ENCODE assay signal across 4 fruit fly cellular contexts in genomic region chr2L:7148086-7148485, dm6.
TF ChIP-seq lines count a peak whose summit lies in the region.

No protein-coding gene starts in this region.

- peak; percentile 32 for TF ChIP-seq CTCF in whole organism, embryonic (GFP tag; optimal IDR thresholded peaks at IDR 0.05; lab: Kevin White, UChicago)

TF ChIP-seq in whole organism, embryonic, 481 proteins besides CTCF, POLR2A, EP300 and RAD21 (continues in another document):
- TF ChIP-seq lab (GFP tag; optimal IDR thresholded peaks at IDR 0.05; lab: Kevin White, UChicago) (peak; percentile 63), CG10431 (GFP tag; optimal IDR thresholded peaks at IDR 0.05; lab: Kevin White, UChicago) (no peak), CG18262 (tag; optimal IDR thresholded peaks at IDR 0.05; lab: Kevin White, UChicago) (peak; percentile 89), CG15073 (GFP tag; optimal IDR thresholded peaks at IDR 0.05; lab: Kevin White, UChicago) (no peak), Meics (GFP tag; optimal IDR thresholded peaks at IDR 0.05; lab: Kevin White, UChicago) (peak; percentile 52), B-H2 (GFP tag; optimal IDR thresholded peaks at IDR 0.05; lab: Kevin White, UChicago) (no peak), Dref (GFP tag; IDR thresholded peaks at IDR 0.05; lab: Robert Waterston, UW) (no peak), PHDP (tag; optimal IDR thresholded peaks at IDR 0.05; lab: Kevin White, UChicago) (peak; percentile 80), pum (GFP tag; optimal IDR thresholded peaks at IDR 0.05; lab: Kevin White, UChicago) (peak; percentile 73), Bdp1 (GFP tag; optimal IDR thresholded peaks at IDR 0.05; lab: Kevin White, UChicago) (peak; percentile 53), unc-4 (GFP tag; IDR thresholded peaks at IDR 0.05; lab: Robert Waterston, UW; ENCODE audit: partially characterized antibody) (no peak), Oli (tag; optimal IDR thresholded peaks at IDR 0.05; lab: Kevin White, UChicago) (peak; percentile 91), CG16815 (GFP tag; optimal IDR thresholded peaks at IDR 0.05; lab: Kevin White, UChicago) (peak; percentile 31), Oaz (GFP tag; IDR thresholded peaks at IDR 0.05; lab: Robert Waterston, UW) (peak; percentile 56; the same call in 1 of the 2 replicates), CG10209 (GFP tag; optimal IDR thresholded peaks at IDR 0.05; lab: Kevin White, UChicago) (peak; percentile 61), tio (GFP tag; optimal IDR thresholded peaks at IDR 0.05; lab: Kevin White, UChicago) (peak; percentile 70), CG4820 (GFP tag; optimal IDR thresholded peaks at IDR 0.05; lab: Kevin White, UChicago) (peak; percentile 79), h (optimal IDR thresholded peaks at IDR 0.05; lab: Kevin White, UChicago) (no peak), fd64A (GFP tag; optimal IDR thresholded peaks at IDR 0.05; lab: Kevin White, UChicago) (peak; percentile 39), CG1603 (tag; optimal IDR thresholded peaks at IDR 0.05; lab: Kevin White, UChicago) (peak; percentile 87), CG1024 (GFP tag; IDR thresholded peaks at IDR 0.05; lab: Robert Waterston, UW) (peak; percentile 47; the same call in 1 of the 2 replicates), NfI (GFP tag; optimal IDR thresholded peaks at IDR 0.05; lab: Kevin White, UChicago) (peak; percentile 62)

TF ChIP-seq in whole organism, prepupa, 60 proteins besides CTCF, POLR2A, EP300 and RAD21 (continues in another document):
- TF ChIP-seq fkh (GFP tag; optimal IDR thresholded peaks at IDR 0.05; lab: Kevin White, UChicago) (no peak), CG6276 (GFP tag; optimal IDR thresholded peaks at IDR 0.05; lab: Kevin White, UChicago) (peak; percentile 66), CG1621 (tag; optimal IDR thresholded peaks at IDR 0.05; lab: Kevin White, UChicago) (peak; percentile 27), CG6808 (GFP tag; optimal IDR thresholded peaks at IDR 0.05; lab: Kevin White, UChicago) (peak; percentile 4), Hr4 (GFP tag; optimal IDR thresholded peaks at IDR 0.05; lab: Kevin White, UChicago) (peak; percentile 66), CG16779 (tag; optimal IDR thresholded peaks at IDR 0.05; lab: Kevin White, UChicago) (peak; percentile 6), pdm3 (GFP tag; optimal IDR thresholded peaks at IDR 0.05; lab: Kevin White, UChicago) (peak; percentile 63), CG10669 (GFP tag; optimal IDR thresholded peaks at IDR 0.05; lab: Kevin White, UChicago) (peak; percentile 46), eg (GFP tag; IDR thresholded peaks at IDR 0.05; lab: Robert Waterston, UW) (peak; percentile 52; the same call in 2 of the 3 replicates), dac (GFP tag; optimal IDR thresholded peaks at IDR 0.05; lab: Kevin White, UChicago) (no peak), CG6854 (GFP tag; optimal IDR thresholded peaks at IDR 0.05; lab: Kevin White, UChicago) (no peak), CG4318 (GFP tag; optimal IDR thresholded peaks at IDR 0.05; lab: Kevin White, UChicago) (peak; percentile 32), net (GFP tag; optimal IDR thresholded peaks at IDR 0.05; lab: Kevin White, UChicago) (peak; percentile 58), spab (GFP tag; optimal IDR thresholded peaks at IDR 0.05; lab: Kevin White, UChicago) (peak; percentile 10), esn (GFP tag; optimal IDR thresholded peaks at IDR 0.05; lab: Kevin White, UChicago) (peak; percentile 43), Eip93F (GFP tag; optimal IDR thresholded peaks at IDR 0.05; lab: Kevin White, UChicago) (no peak), CG3919 (GFP tag; optimal IDR thresholded peaks at IDR 0.05; lab: Kevin White, UChicago) (peak; percentile 49), CG8319 (GFP tag; optimal IDR thresholded peaks at IDR 0.05; lab: Kevin White, UChicago) (no peak), salr (GFP tag; optimal IDR thresholded peaks at IDR 0.05; lab: Kevin White, UChicago) (peak in 1 of 2 experiments; percentile 47), CG8632 (GFP tag; optimal IDR thresholded peaks at IDR 0.05; lab: Kevin White, UChicago) (peak; percentile 22), Eip78C (GFP tag; lab: Kevin White, UChicago) (peak; percentile 77), CG8119 (GFP tag; IDR thresholded peaks at IDR 0.05; lab: Robert Waterston, UW) (peak; percentile 65; the same call in 2 of the 3 replicates), fd59A (GFP tag; optimal IDR thresholded peaks at IDR 0.05; lab: Kevin White, UChicago) (no peak), Hr38 (GFP tag; optimal IDR thresholded peaks at IDR 0.05; lab: Kevin White, UChicago) (no peak)

TF ChIP-seq in whole organism, pupa, 21 proteins besides CTCF, POLR2A, EP300 and RAD21:
- TF ChIP-seq rn (GFP tag; IDR thresholded peaks at IDR 0.05; lab: Robert Waterston, UW) (no peak), gl (tag; optimal IDR thresholded peaks at IDR 0.05; lab: Kevin White, UChicago) (no peak), fd96Ca (GFP tag; IDR thresholded peaks at IDR 0.05; lab: Robert Waterston, UW) (peak; percentile 48; the same call in 1 of the 3 replicates), CG12605 (GFP tag; IDR thresholded peaks at IDR 0.05; lab: Robert Waterston, UW) (no peak), CG13204 (GFP tag; optimal IDR thresholded peaks at IDR 0.05; lab: Kevin White, UChicago) (no peak), CG9948 (tag; optimal IDR thresholded peaks at IDR 0.05; lab: Kevin White, UChicago) (peak; percentile 58), CG17806 (tag; optimal IDR thresholded peaks at IDR 0.05; lab: Kevin White, UChicago) (peak; percentile 48), CG34367 (tag; optimal IDR thresholded peaks at IDR 0.05; lab: Kevin White, UChicago) (peak; percentile 39), CG8159 (tag; optimal IDR thresholded peaks at IDR 0.05; lab: Kevin White, UChicago) (peak; percentile 54), CG32121 (GFP tag; IDR thresholded peaks at IDR 0.05; lab: Robert Waterston, UW) (peak; percentile 69), EcR (GFP tag; optimal IDR thresholded peaks at IDR 0.05; lab: Kevin White, UChicago) (no peak), Snoo (tag; optimal IDR thresholded peaks at IDR 0.05; lab: Kevin White, UChicago) (peak; percentile 11), Pif1A (GFP tag; optimal IDR thresholded peaks at IDR 0.05; lab: Kevin White, UChicago) (peak; percentile 47), Pif1B (GFP tag; optimal IDR thresholded peaks at IDR 0.05; lab: Kevin White, UChicago) (no peak), CG10348 (GFP tag; IDR thresholded peaks at IDR 0.05; lab: Robert Waterston, UW) (no peak), CG15710 (tag; optimal IDR thresholded peaks at IDR 0.05; lab: Kevin White, UChicago) (peak; percentile 36), CG4496 (GFP tag; IDR thresholded peaks at IDR 0.05; lab: Robert Waterston, UW) (peak; percentile 88), D1 (tag; optimal IDR thresholded peaks at IDR 0.05; lab: Kevin White, UChicago) (no peak), CG14655 (GFP tag; optimal IDR thresholded peaks at IDR 0.05; lab: Kevin White, UChicago) (peak; percentile 67), CG8301 (tag; optimal IDR thresholded peaks at IDR 0.05; lab: Kevin White, UChicago) (peak; percentile 67), Ets98B (GFP tag; IDR thresholded peaks at IDR 0.05; lab: Robert Waterston, UW) (peak; percentile 60)
TF ChIP-seq in whole organism, pupa: peak in this region for 13.

TF ChIP-seq in whole organism, wandering third instar larva, 38 proteins besides CTCF, POLR2A, EP300 and RAD21:
- TF ChIP-seq h (GFP tag; optimal IDR thresholded peaks at IDR 0.05; lab: Kevin White, UChicago), result peak; percentile 8
- peak; percentile 12 for TF ChIP-seq sv (GFP tag; optimal IDR thresholded peaks at IDR 0.05; lab: Kevin White, UChicago)
- TF ChIP-seq sage (GFP tag; optimal IDR thresholded peaks at IDR 0.05; lab: Kevin White, UChicago), result no peak
- peak; percentile 10 for TF ChIP-seq rgr (GFP tag; optimal IDR thresholded peaks at IDR 0.05; lab: Kevin White, UChicago)

Comparison
In these comparisons a context has a peak if more than half of its experiments do, and no peak if none do; other contexts are left out.
1. Of the 7 proteins assayed by ChIP-seq in both whole organism, embryonic and whole organism, prepupa: peak only in whole organism, embryonic: Blimp-1 and Sox102F; only in whole organism, prepupa: CG16779, Hr39 and Lpt; in both: Gug; in neither: 1.